Worm (Caenorhabditis elegans) whole organism, L3 larva: Measurements from ENCODE around the gene K09B3.1.

Experiments used
- ZK546.5 ChIP-seq: sonication (generic microtip); optimal IDR thresholded peaks from 2 replicates; lab custom pipeline; 2017; ENCODE audit warnings: missing biosample characterization, missing genetic modification characterization
- ceh-16 ChIP-seq: sonication (generic microtip); optimal IDR thresholded peaks from 2 replicates; lab custom pipeline; 2017; ENCODE audit warnings: missing biosample characterization, missing genetic modification characterization
- ceh-28 ChIP-seq: fragments of 150-350 bp; optimal IDR thresholded peaks from 2 replicates; lab custom pipeline; 2014; ENCODE audit warnings: missing biosample characterization, missing genetic modification reagents, missing genetic modification characterization
- ceh-82 ChIP-seq: fragments of 150-350 bp; optimal IDR thresholded peaks from 2 replicates; lab custom pipeline; 2014; ENCODE audit warnings: missing biosample characterization, missing genetic modification characterization
- ceh-9 ChIP-seq: sonication (generic microtip); optimal IDR thresholded peaks from 2 replicates; lab custom pipeline; 2018; ENCODE audit warnings: missing biosample characterization, missing genetic modification characterization
- egl-27 ChIP-seq: sonication (generic microtip); optimal IDR thresholded peaks from 4 replicates; lab custom pipeline; 2017; ENCODE audit warnings: missing biosample characterization, missing genetic modification reagents, missing genetic modification characterization
- egl-5 ChIP-seq: fragments of 150-350 bp; optimal IDR thresholded peaks from 2 replicates; lab custom pipeline; 2017; ENCODE audit warnings: missing biosample characterization, missing genetic modification reagents, missing genetic modification characterization, inconsistent platforms
- elt-1 ChIP-seq: fragments of 150-350 bp; optimal IDR thresholded peaks from 2 replicates; lab custom pipeline; 2014; ENCODE audit warnings: missing biosample characterization, missing genetic modification characterization
- elt-2 ChIP-seq: sonication (generic microtip); optimal IDR thresholded peaks from 2 replicates; lab custom pipeline; 2016; ENCODE audit warnings: missing genetic modification reagents, mild to moderate bottlenecking, missing genetic modification characterization, missing compliant biosample characterization
- eor-1 ChIP-seq, 2 experiments: fragments of 150-350 bp; optimal IDR thresholded peaks; 2 replicates each; lab custom pipeline; 2014 to 2018; ENCODE audit warnings: missing biosample characterization in 2 of 2, missing genetic modification characterization in 2 of 2
- fkh-2 ChIP-seq: fragments of 150-350 bp; optimal IDR thresholded peaks from 2 replicates; lab custom pipeline; 2014; ENCODE audit warnings: missing biosample characterization, missing genetic modification reagents, missing genetic modification characterization
- hmg-11 ChIP-seq: sonication (generic microtip); optimal IDR thresholded peaks from 2 replicates; lab custom pipeline; 2016; ENCODE audit warnings: missing genetic modification characterization, missing compliant biosample characterization
- lin-15B ChIP-seq: fragments of 150-350 bp; optimal IDR thresholded peaks from 2 replicates; lab custom pipeline; 2014; ENCODE audit warnings: missing biosample characterization, missing genetic modification characterization
- lin-39 ChIP-seq: fragments of 150-350 bp; optimal IDR thresholded peaks from 2 replicates; lab custom pipeline; 2018; ENCODE audit warnings: missing biosample characterization, missing genetic modification reagents, missing genetic modification characterization
- lsy-12 ChIP-seq: sonication (generic microtip); optimal IDR thresholded peaks from 2 replicates; lab custom pipeline; 2016; ENCODE audit warnings: mild to moderate bottlenecking, missing genetic modification characterization, missing compliant biosample characterization
- mdl-1 ChIP-seq: fragments of 150-350 bp; optimal IDR thresholded peaks from 2 replicates; lab custom pipeline; 2014; ENCODE audit warnings: missing biosample characterization, missing genetic modification characterization
- mml-1 ChIP-seq: fragments of 150-350 bp; sonication (generic microtip); optimal IDR thresholded peaks from 3 replicates; lab custom pipeline; 2014; ENCODE audit warnings: missing biosample characterization, missing genetic modification characterization
- nfya-1 ChIP-seq: sonication (generic microtip); optimal IDR thresholded peaks from 2 replicates; lab custom pipeline; 2017; ENCODE audit warnings: missing genetic modification characterization, mild to moderate bottlenecking, missing compliant biosample characterization, antibody characterized with exemption, moderate library complexity; ENCODE audit not compliant: insufficient read depth
- nhr-11 ChIP-seq: fragments of 150-350 bp; optimal IDR thresholded peaks from 2 replicates; lab custom pipeline; 2014; ENCODE audit warnings: missing biosample characterization, missing genetic modification characterization
- nhr-12 ChIP-seq: fragments of 150-350 bp; optimal IDR thresholded peaks from 2 replicates; lab custom pipeline; 2014; ENCODE audit warnings: missing biosample characterization, missing genetic modification characterization
- nhr-237 ChIP-seq: fragments of 150-350 bp; optimal IDR thresholded peaks from 2 replicates; lab custom pipeline; 2014; ENCODE audit warnings: missing biosample characterization, missing genetic modification characterization
- nhr-28 ChIP-seq: fragments of 150-350 bp; optimal IDR thresholded peaks from 2 replicates; lab custom pipeline; 2014; ENCODE audit warnings: missing biosample characterization, missing genetic modification characterization
- nhr-43 ChIP-seq: sonication (generic microtip); optimal IDR thresholded peaks from 2 replicates; lab custom pipeline; 2016; ENCODE audit warnings: mild to moderate bottlenecking, missing genetic modification characterization, missing compliant biosample characterization; ENCODE audit not compliant: poor library complexity, severe bottlenecking
- nhr-67 ChIP-seq: fragments of 150-350 bp; optimal IDR thresholded peaks from 2 replicates; lab custom pipeline; 2014; ENCODE audit warnings: missing biosample characterization, missing genetic modification characterization
- sea-2 ChIP-seq: fragments of 150-350 bp; sonication (generic microtip); optimal IDR thresholded peaks from 4 replicates; lab custom pipeline; 2014; ENCODE audit warnings: missing biosample characterization, missing genetic modification reagents, missing genetic modification characterization
- snpc-4 ChIP-seq: fragments of 150-350 bp; optimal IDR thresholded peaks from 2 replicates; lab custom pipeline; 2014; ENCODE audit warnings: missing biosample characterization, missing genetic modification characterization
- unc-62 ChIP-seq: fragments of 150-350 bp; sonication (generic microtip); optimal IDR thresholded peaks from 4 replicates; lab custom pipeline; 2014; ENCODE audit warnings: missing biosample characterization, missing genetic modification reagents, missing genetic modification characterization
- ztf-11 ChIP-seq: fragments of 150-350 bp; optimal IDR thresholded peaks from 2 replicates; lab custom pipeline; 2014; ENCODE audit warnings: missing biosample characterization, missing genetic modification characterization
- ztf-4 ChIP-seq: fragments of 150-350 bp; optimal IDR thresholded peaks from 2 replicates; lab custom pipeline; 2014; ENCODE audit warnings: missing biosample characterization, missing genetic modification characterization

The K09B3.1 gene

ce11 chrIV:3821554-3821953, 27.0 kb downstream of the K09B3.1 start:
- no peak for TF ChIP-seq ceh-82 (tag; lab: Kevin White, UChicago)
- no peak for TF ChIP-seq fkh-2 (tag; lab: Kevin White, UChicago)
- no peak for TF ChIP-seq egl-27 (tag; lab: Kevin White, UChicago)
- peak; percentile 34 for TF ChIP-seq elt-2 (tag; lab: Kevin White, UChicago)
- TF ChIP-seq ZK546.5 (tag; lab: Kevin White, UChicago) = no peak
- TF ChIP-seq nhr-67 (tag; lab: Kevin White, UChicago) = no peak

ce11 chrIV:3824720-3825119, 30.2 kb downstream of the K09B3.1 start:
- TF ChIP-seq hmg-11 (tag; lab: Kevin White, UChicago) (peak; percentile 57), egl-27 (tag; lab: Kevin White, UChicago) (no peak), sea-2 (no peak), nhr-43 (no peak), lin-15B (peak; percentile 20), lin-39 (tag; lab: Kevin White, UChicago) (peak; percentile 84), fkh-2 (tag; lab: Kevin White, UChicago) (no peak), unc-62 (GFP tag; lab: Kevin White, UChicago) (no peak), nhr-11 (no peak), nfya-1 (tag; lab: Kevin White, UChicago) (peak; percentile 68), ceh-82 (tag; lab: Kevin White, UChicago) (no peak), ceh-28 (no peak)

- TF ChIP-seq elt-1 (tag; lab: Kevin White, UChicago) = peak; percentile 21
- TF ChIP-seq unc-62 (GFP tag; lab: Kevin White, UChicago) = no peak
- peak; percentile 3 for TF ChIP-seq egl-5 (tag; lab: Kevin White, UChicago)
Observed at ce11 chrIV:3825388-3825787, 30.9 kb downstream of the K09B3.1 start.

- TF ChIP-seq nhr-28 (tag; lab: Kevin White, UChicago) (no peak), elt-2 (tag; lab: Kevin White, UChicago) (no peak), nhr-11 (no peak), ztf-4 (no peak), snpc-4 (tag; lab: Kevin White, UChicago) (no peak), ceh-9 (tag; lab: Kevin White, UChicago) (no peak), nhr-237 (tag; lab: Kevin White, UChicago) (no peak), ceh-82 (tag; lab: Kevin White, UChicago) (no peak), lsy-12 (tag; lab: Kevin White, UChicago) (no peak), egl-5 (tag; lab: Kevin White, UChicago) (no peak), ZK546.5 (tag; lab: Kevin White, UChicago) (no peak), nfya-1 (tag; lab: Kevin White, UChicago) (no peak)
Observed at ce11 chrIV:3826590-3827128, 32.1 kb downstream of the K09B3.1 start, which contains the start of gene F28F9.3. Gene F28F9.3 (plus strand): TSS chrIV:3826890.

- TF ChIP-seq nhr-12 (no peak), mdl-1 (tag; lab: Kevin White, UChicago) (no peak), ceh-82 (tag; lab: Kevin White, UChicago) (no peak), ceh-9 (tag; lab: Kevin White, UChicago) (no peak), snpc-4 (tag; lab: Kevin White, UChicago) (no peak), mml-1 (tag; lab: Kevin White, UChicago) (no peak), eor-1 (tag; optimal IDR thresholded peaks at IDR 0.05; lab: Kevin White, UChicago) (no peak), nfya-1 (tag; lab: Kevin White, UChicago) (no peak), ZK546.5 (tag; lab: Kevin White, UChicago) (no peak), ztf-11 (tag; lab: Kevin White, UChicago) (no peak), sea-2 (no peak), unc-62 (GFP tag; lab: Kevin White, UChicago) (no peak), ceh-16 (no peak), egl-5 (tag; lab: Kevin White, UChicago) (no peak)
Observed at ce11 chrIV:3827724-3828123, 33.2 kb downstream of the K09B3.1 start.

ce11 chrIV:3832040-3832439, 37.5 kb downstream of the K09B3.1 start:
- TF ChIP-seq lin-39 (tag; lab: Kevin White, UChicago) (no peak), nfya-1 (tag; lab: Kevin White, UChicago) (no peak), unc-62 (GFP tag; lab: Kevin White, UChicago) (no peak), egl-5 (tag; lab: Kevin White, UChicago) (no peak), fkh-2 (tag; lab: Kevin White, UChicago) (no peak), nhr-67 (tag; lab: Kevin White, UChicago) (no peak), ZK546.5 (tag; lab: Kevin White, UChicago) (no peak), sea-2 (no peak), nhr-237 (tag; lab: Kevin White, UChicago) (no peak), elt-2 (tag; lab: Kevin White, UChicago) (no peak)
